Fruit fly (Drosophila melanogaster) whole organism, embryonic: Measurements from ENCODE around the gene CG18596.

Experiments
- CG10543 ChIP-seq: fragments of 200-800 bp; sonication (Bioruptor generic); optimal IDR thresholded peaks from 3 replicates; lab custom pipeline; 2017; ENCODE audit warnings: missing biosample characterization, mild to moderate bottlenecking, missing genetic modification characterization, moderate library complexity
- CG11085 ChIP-seq: fragments of 200-800 bp; sonication (Bioruptor generic); IDR thresholded peaks from 2 replicates; pipeline ENCODE4 v1.3.6; 2022; ENCODE audit warnings: missing biosample characterization, missing genetic modification characterization
- CG14014 ChIP-seq: fragments of 200-800 bp; sonication (Bioruptor generic); IDR thresholded peaks from 2 replicates; pipeline ENCODE4 v1.3.6; 2022; ENCODE audit warnings: missing biosample characterization, missing genetic modification characterization
- CG1529 ChIP-seq: fragments of 200-800 bp; sonication (Bioruptor generic); optimal IDR thresholded peaks from 3 replicates; lab custom pipeline; 2018; ENCODE audit warnings: missing biosample characterization, missing genetic modification characterization
- CG16863 ChIP-seq: fragments of 200-800 bp; sonication (Bioruptor generic); optimal IDR thresholded peaks from 3 replicates; lab custom pipeline; 2016; ENCODE audit warnings: missing biosample characterization, missing genetic modification characterization
- CG17385 ChIP-seq: fragments of 200-800 bp; sonication (Bioruptor generic); optimal IDR thresholded peaks from 3 replicates; lab custom pipeline; 2018; ENCODE audit warnings: missing biosample characterization, mild to moderate bottlenecking, missing genetic modification characterization
- CG18764 ChIP-seq: fragments of 200-800 bp; sonication (Bioruptor generic); optimal IDR thresholded peaks from 3 replicates; lab custom pipeline; 2016; ENCODE audit warnings: missing biosample characterization, missing genetic modification characterization
- CG2202 ChIP-seq: fragments of 200-800 bp; sonication (Bioruptor generic); optimal IDR thresholded peaks from 2 replicates; lab custom pipeline; 2018; ENCODE audit warnings: missing biosample characterization, mild to moderate bottlenecking, missing genetic modification characterization
- CG2678 ChIP-seq: fragments of 200-800 bp; sonication (Bioruptor generic); optimal IDR thresholded peaks from 3 replicates; lab custom pipeline; 2019; ENCODE audit warnings: missing biosample characterization, mild to moderate bottlenecking, missing genetic modification characterization, moderate library complexity
- CG31365 ChIP-seq: fragments of 200-800 bp; sonication (Bioruptor generic); optimal IDR thresholded peaks from 2 replicates; lab custom pipeline; 2018; ENCODE audit warnings: missing biosample characterization, mild to moderate bottlenecking, missing genetic modification characterization
- CG32532 ChIP-seq: fragments of 200-800 bp; sonication (Bioruptor generic); IDR thresholded peaks from 2 replicates; pipeline ENCODE4 v1.3.6; 2022; ENCODE audit warnings: missing biosample characterization, missing genetic modification characterization
- CG5245 ChIP-seq: fragments of 200-800 bp; sonication (Bioruptor generic); optimal IDR thresholded peaks from 3 replicates; lab custom pipeline; 2016; ENCODE audit warnings: missing biosample characterization, missing genetic modification characterization
- CG6272 ChIP-seq: fragments of 200-800 bp; sonication (Bioruptor generic); IDR thresholded peaks from 2 replicates; pipeline ENCODE4 v1.3.6; 2022; ENCODE audit warnings: missing biosample characterization, missing genetic modification characterization
- CG7271 ChIP-seq: fragments of 200-800 bp; sonication (Bioruptor generic); optimal IDR thresholded peaks from 2 replicates; lab custom pipeline; 2018; ENCODE audit warnings: missing biosample characterization, mild to moderate bottlenecking, missing genetic modification characterization, moderate library complexity
- CG7556 ChIP-seq: fragments of 200-800 bp; sonication (Bioruptor generic); optimal IDR thresholded peaks from 2 replicates; lab custom pipeline; 2017; ENCODE audit warnings: missing biosample characterization, mild to moderate bottlenecking, missing genetic modification characterization
- CG7786 ChIP-seq: fragments of 200-800 bp; sonication (Bioruptor generic); optimal IDR thresholded peaks from 2 replicates; lab custom pipeline; 2016; ENCODE audit warnings: missing biosample characterization, missing genetic modification characterization
- CG7839 ChIP-seq: fragments of 200-800 bp; sonication (Bioruptor generic); optimal IDR thresholded peaks from 3 replicates; lab custom pipeline; 2018; ENCODE audit warnings: missing biosample characterization, mild to moderate bottlenecking, missing genetic modification characterization, moderate library complexity
- CG7928 ChIP-seq: fragments of 200-800 bp; sonication (Bioruptor generic); optimal IDR thresholded peaks from 2 replicates; lab custom pipeline; 2017; ENCODE audit warnings: missing biosample characterization, mild to moderate bottlenecking, missing genetic modification characterization
- CG7963 ChIP-seq: fragments of 200-800 bp; sonication (Bioruptor generic); IDR thresholded peaks from 3 replicates; pipeline ENCODE4 v1.3.6; 2022; ENCODE audit warnings: missing biosample characterization, missing genetic modification characterization; ENCODE audit not compliant: partially characterized antibody
- CG8290 ChIP-seq, 3 experiments: fragments of 200-800 bp; sonication (Bioruptor generic); optimal IDR thresholded peaks; 2 replicates each; lab custom pipeline; 2016 to 2019; ENCODE audit warnings: missing biosample characterization in 3 of 3, missing genetic modification characterization in 3 of 3, mild to moderate bottlenecking in 2 of 3, moderate library complexity in 1 of 3
- CG8359 ChIP-seq: fragments of 200-800 bp; sonication (Bioruptor generic); optimal IDR thresholded peaks from 2 replicates; lab custom pipeline; 2017; ENCODE audit warnings: missing biosample characterization, mild to moderate bottlenecking, missing genetic modification characterization, borderline replicate concordance
- CG9876 ChIP-seq: fragments of 200-800 bp; sonication (Bioruptor generic); optimal IDR thresholded peaks from 2 replicates; lab custom pipeline; 2016; ENCODE audit warnings: missing biosample characterization, missing genetic modification characterization
- Dbx ChIP-seq: fragments of 200-800 bp; sonication (Bioruptor generic); IDR thresholded peaks from 3 replicates; pipeline ENCODE4 v1.3.6; 2022; ENCODE audit warnings: missing biosample characterization, missing genetic modification characterization
- Doc3 ChIP-seq: fragments of 200-800 bp; sonication (Bioruptor generic); IDR thresholded peaks from 3 replicates; pipeline ENCODE4 v1.3.6; 2022; ENCODE audit warnings: missing biosample characterization, missing genetic modification characterization; ENCODE audit not compliant: partially characterized antibody
- Eip74EF ChIP-seq, 2 experiments: fragments of 200-800 bp in 1 of 2; fragments of >200 bp in 1 of 2; sonication (Bioruptor generic) in 1 of 2; optimal IDR thresholded peaks; 2 replicates each; lab custom pipeline; 2017 to 2019; ENCODE audit warnings: missing biosample characterization in 2 of 2, missing genetic modification characterization in 2 of 2, mild to moderate bottlenecking in 1 of 2, moderate library complexity in 1 of 2
- Fer1 ChIP-seq: fragments of 200-800 bp; sonication (Bioruptor generic); optimal IDR thresholded peaks from 2 replicates; lab custom pipeline; 2017; ENCODE audit warnings: missing biosample characterization, mild to moderate bottlenecking, missing genetic modification characterization
- Hr78 ChIP-seq, 2 experiments: fragments of 200-800 bp in 1 of 2; fragments of >200 bp in 1 of 2; sonication (Bioruptor generic) in 1 of 2; optimal IDR thresholded peaks; 2 replicates each; lab custom pipeline; 2017 to 2019; ENCODE audit warnings: missing biosample characterization in 2 of 2, missing genetic modification characterization in 2 of 2, mild to moderate bottlenecking in 1 of 2, moderate library complexity in 1 of 2
- Hsf ChIP-seq: fragments of 200-800 bp; sonication (Bioruptor generic); optimal IDR thresholded peaks from 3 replicates; lab custom pipeline; 2016; ENCODE audit warnings: missing biosample characterization, missing genetic modification characterization
- Lim3 ChIP-seq: fragments of 200-800 bp; sonication (Bioruptor generic); IDR thresholded peaks from 2 replicates; pipeline ENCODE4 v1.3.6; 2022; ENCODE audit warnings: missing biosample characterization, missing genetic modification characterization
- PHDP ChIP-seq: fragments of 200-800 bp; sonication (Bioruptor generic); optimal IDR thresholded peaks from 3 replicates; lab custom pipeline; 2018; ENCODE audit warnings: missing biosample characterization, mild to moderate bottlenecking, missing genetic modification characterization, moderate library complexity
- Poxn ChIP-seq: fragments of 200-800 bp; sonication (Bioruptor generic); IDR thresholded peaks from 2 replicates; pipeline ENCODE4 v1.3.6; 2022; ENCODE audit warnings: missing biosample characterization, missing genetic modification characterization
- Rfx ChIP-seq: fragments of 200-800 bp; sonication (Bioruptor generic); IDR thresholded peaks from 2 replicates; pipeline ENCODE4 v1.3.6; 2022; ENCODE audit warnings: missing biosample characterization, missing genetic modification characterization
- Sin3A ChIP-seq: fragments of >200 bp; optimal IDR thresholded peaks from 2 replicates; lab custom pipeline; 2018
- Tbp ChIP-seq: fragments of >200 bp; optimal IDR thresholded peaks from 2 replicates; lab custom pipeline; 2018; ENCODE audit warnings: missing biosample characterization, missing genetic modification characterization
- ash1 ChIP-seq: fragments of 200-800 bp; sonication (Bioruptor generic); optimal IDR thresholded peaks from 2 replicates; lab custom pipeline; 2018; ENCODE audit warnings: missing biosample characterization, mild to moderate bottlenecking, missing genetic modification characterization
- bsh ChIP-seq, 2 experiments: fragments of 200-800 bp; sonication (Bioruptor generic); optimal IDR thresholded peaks; 2 replicates each; lab custom pipeline; 2017 to 2018; ENCODE audit warnings: mild to moderate bottlenecking in 2 of 2, missing biosample characterization in 2 of 2, missing genetic modification characterization in 2 of 2, moderate library complexity in 1 of 2
- crp ChIP-seq, 2 experiments: fragments of 200-800 bp; sonication (Bioruptor generic); optimal IDR thresholded peaks; 2 replicates in 1 of 2; 3 replicates in 1 of 2; lab custom pipeline; 2017; ENCODE audit warnings: missing biosample characterization in 2 of 2, missing genetic modification characterization in 2 of 2, mild to moderate bottlenecking in 1 of 2, moderate library complexity in 1 of 2
- dmrt11E ChIP-seq: fragments of 200-800 bp; sonication (Bioruptor generic); optimal IDR thresholded peaks from 3 replicates; lab custom pipeline; 2018; ENCODE audit warnings: missing biosample characterization, mild to moderate bottlenecking, missing genetic modification characterization, moderate library complexity
- dmrt99B ChIP-seq: fragments of 200-800 bp; sonication (Bioruptor generic); optimal IDR thresholded peaks from 2 replicates; lab custom pipeline; 2018; ENCODE audit warnings: missing biosample characterization, mild to moderate bottlenecking, missing genetic modification characterization, moderate library complexity
- eyg ChIP-seq: fragments of 200-800 bp; sonication (Bioruptor generic); optimal IDR thresholded peaks from 3 replicates; lab custom pipeline; 2016; ENCODE audit warnings: missing biosample characterization, missing genetic modification characterization
- fd96Cb ChIP-seq: fragments of 200-800 bp; sonication (Bioruptor generic); optimal IDR thresholded peaks from 2 replicates; lab custom pipeline; 2018; ENCODE audit warnings: missing biosample characterization, mild to moderate bottlenecking, missing genetic modification characterization, moderate library complexity
- gt ChIP-seq: fragments of 200-800 bp; sonication (Bioruptor generic); IDR thresholded peaks from 2 replicates; pipeline ENCODE4 v1.3.6; 2022; ENCODE audit warnings: missing biosample characterization, missing genetic modification characterization
- hkb ChIP-seq, 2 experiments: fragments of 200-800 bp in 1 of 2; fragments of >200 bp in 1 of 2; sonication (Bioruptor generic) in 1 of 2; IDR thresholded peaks in 1 of 2; optimal IDR thresholded peaks in 1 of 2; 2 replicates each; pipeline versions ENCODE4 v1.3.6 to Lab custom; 2017 to 2022; ENCODE audit warnings: missing biosample characterization in 1 of 2, missing genetic modification characterization in 1 of 2
- kni ChIP-seq: fragments of 200-800 bp; sonication (Bioruptor generic); optimal IDR thresholded peaks from 3 replicates; lab custom pipeline; 2017; ENCODE audit warnings: mild to moderate bottlenecking, missing biosample characterization, missing genetic modification reagents, missing genetic modification characterization
- psq ChIP-seq: fragments of 200-800 bp; sonication (Bioruptor generic); optimal IDR thresholded peaks from 2 replicates; lab custom pipeline; 2017; ENCODE audit warnings: missing biosample characterization, missing genetic modification characterization
- scrt ChIP-seq: fragments of 200-800 bp; sonication (Bioruptor generic); optimal IDR thresholded peaks from 2 replicates; lab custom pipeline; 2018; ENCODE audit warnings: missing biosample characterization, mild to moderate bottlenecking, missing genetic modification characterization, moderate library complexity
- so ChIP-seq: fragments of 200-800 bp; sonication (Bioruptor generic); IDR thresholded peaks from 3 replicates; pipeline ENCODE4 v1.3.6; 2022; ENCODE audit warnings: missing biosample characterization, missing genetic modification characterization
- stc ChIP-seq: fragments of 200-800 bp; sonication (Bioruptor generic); IDR thresholded peaks from 2 replicates; pipeline ENCODE4 v1.3.6; 2022; ENCODE audit warnings: missing biosample characterization, missing genetic modification characterization
- tio ChIP-seq: fragments of 200-800 bp; sonication (Bioruptor generic); optimal IDR thresholded peaks from 2 replicates; lab custom pipeline; 2017; ENCODE audit warnings: missing biosample characterization, missing genetic modification characterization, inconsistent platforms
- zen ChIP-seq: fragments of 200-800 bp; sonication (Bioruptor generic); optimal IDR thresholded peaks from 3 replicates; lab custom pipeline; 2018; ENCODE audit warnings: missing biosample characterization, mild to moderate bottlenecking, missing genetic modification characterization, moderate library complexity

The CG18596 gene

dm6 chr3R:22400246-22400645, 24.5 kb downstream of the CG18596 start (continued):
- TF ChIP-seq CG10543 (GFP tag; lab: Kevin White, UChicago) (no peak), CG7786 (GFP tag; lab: Kevin White, UChicago) (no peak), CG8290 (GFP tag; optimal IDR thresholded peaks at IDR 0.05; lab: Kevin White, UChicago) (no peak), CG8290 (tag; optimal IDR thresholded peaks at IDR 0.05; lab: Kevin White, UChicago) (no peak), CG31365 (no peak), CG2202 (tag; lab: Kevin White, UChicago) (no peak), PHDP (tag; lab: Kevin White, UChicago) (no peak), kni (GFP tag; lab: Kevin White, UChicago) (no peak), Dbx (peak; percentile 51; the same call in 2 of the 3 replicates), gt (no peak), hkb (optimal IDR thresholded peaks at IDR 0.05; lab: Kevin White, UChicago) (no peak), hkb (GFP tag; IDR thresholded peaks at IDR 0.05; lab: Robert Waterston, UW) (peak; percentile 51; the same call in 1 of the 2 replicates), tio (GFP tag; lab: Kevin White, UChicago) (no peak), Hsf (GFP tag; lab: Kevin White, UChicago) (peak; percentile 34), Fer1 (GFP tag; lab: Kevin White, UChicago) (no peak), zen (no peak), CG7839 (no peak), CG7963 (no peak), CG7928 (GFP tag; lab: Kevin White, UChicago) (no peak), CG6272 (no peak), CG7271 (tag; lab: Kevin White, UChicago) (no peak), CG18764 (GFP tag; lab: Kevin White, UChicago) (no peak), CG8359 (GFP tag; lab: Kevin White, UChicago) (no peak), psq (no peak), bsh (GFP tag; optimal IDR thresholded peaks at IDR 0.05; lab: Kevin White, UChicago) (peak; percentile 14 to 58), so (no peak), dmrt99B (tag; lab: Kevin White, UChicago) (no peak), CG14014 (GFP tag; lab: Robert Waterston, UW) (peak; percentile 29; the same call in 1 of the 2 replicates), CG11085 (GFP tag; lab: Robert Waterston, UW) (no peak), stc (GFP tag; lab: Robert Waterston, UW) (no peak), CG32532 (GFP tag; lab: Robert Waterston, UW) (peak; percentile 75), CG17385 (GFP tag; lab: Kevin White, UChicago) (no peak), Rfx (GFP tag; lab: Robert Waterston, UW) (peak; percentile 80), Hr78 (GFP tag; optimal IDR thresholded peaks at IDR 0.05; lab: Kevin White, UChicago) (no peak), crp (GFP tag; optimal IDR thresholded peaks at IDR 0.05; lab: Kevin White, UChicago) (no peak), ash1 (GFP tag; lab: Kevin White, UChicago) (no peak), Eip74EF (GFP tag; optimal IDR thresholded peaks at IDR 0.05; lab: Kevin White, UChicago) (no peak), Poxn (GFP tag; lab: Robert Waterston, UW) (no peak), fd96Cb (peak; percentile 18), dmrt11E (tag; lab: Kevin White, UChicago) (no peak), Doc3 (GFP tag; lab: Robert Waterston, UW) (no peak), CG9876 (no peak), eyg (GFP tag; lab: Kevin White, UChicago) (no peak), Sin3A (lab: Kevin White, UChicago) (no peak), scrt (GFP tag; lab: Kevin White, UChicago) (no peak), CG1529 (GFP tag; lab: Kevin White, UChicago) (no peak), CG7556 (GFP tag; lab: Kevin White, UChicago) (no peak), CG5245 (peak; percentile 12), Lim3 (no peak), Tbp (GFP tag; lab: Kevin White, UChicago) (no peak), CG2678 (tag; lab: Kevin White, UChicago) (no peak), CG16863 (no peak)
